Worm (Caenorhabditis elegans) whole organism, young adult: ENCODE measurements around the gene nlp-18.

Experiments used
- B0261.1 ChIP-seq: sonication (generic microtip); optimal IDR thresholded peaks from 2 replicates; lab custom pipeline; 2016; ENCODE audit warnings: mild to moderate bottlenecking, missing genetic modification characterization, moderate library complexity, missing compliant biosample characterization
- F10E7.11 ChIP-seq: sonication (generic microtip); optimal IDR thresholded peaks from 2 replicates; lab custom pipeline; 2017; ENCODE audit warnings: mild to moderate bottlenecking, missing genetic modification characterization, moderate library complexity, missing compliant biosample characterization
- F23B12.7 ChIP-seq: sonication (generic microtip); optimal IDR thresholded peaks from 2 replicates; lab custom pipeline; 2017; ENCODE audit warnings: missing genetic modification characterization, mild to moderate bottlenecking, missing compliant biosample characterization, antibody characterized with exemption, moderate library complexity; ENCODE audit not compliant: insufficient read depth
- K11D2.4 ChIP-seq: fragments of 200-800 bp; sonication (Bioruptor generic); IDR thresholded peaks from 2 replicates; pipeline ENCODE4 v1.3.6; 2022; ENCODE audit warnings: missing genetic modification reagents, missing genetic modification characterization, missing compliant biosample characterization
- K12H6.12 ChIP-seq: fragments of 200-800 bp; sonication (Bioruptor generic); optimal IDR thresholded peaks from 2 replicates; lab custom pipeline; 2018; ENCODE audit warnings: mild to moderate bottlenecking, missing genetic modification characterization, missing compliant biosample characterization
- Y53G8AR.9 ChIP-seq: fragments of 200-800 bp; sonication (Bioruptor generic); conservative IDR thresholded peaks from 2 replicates; pipeline ENCODE4 v1.3.6; 2022; ENCODE audit warnings: missing genetic modification reagents, missing genetic modification characterization, missing compliant biosample characterization
- Y56A3A.18 ChIP-seq: fragments of 200-800 bp; sonication (Bioruptor generic); IDR thresholded peaks from 2 replicates; pipeline ENCODE4 v1.3.6; 2022; ENCODE audit warnings: missing genetic modification reagents, missing genetic modification characterization, missing compliant biosample characterization
- Y67H2A.10 ChIP-seq: fragments of 200-800 bp; sonication (Bioruptor generic); conservative IDR thresholded peaks from 2 replicates; pipeline ENCODE4 v1.3.6; 2022; ENCODE audit warnings: missing genetic modification reagents, missing genetic modification characterization, missing compliant biosample characterization
- ZK185.1 ChIP-seq: sonication (generic microtip); optimal IDR thresholded peaks from 2 replicates; lab custom pipeline; 2016; ENCODE audit warnings: mild to moderate bottlenecking, missing genetic modification characterization, missing compliant biosample characterization; ENCODE audit not compliant: poor library complexity, severe bottlenecking
- ama-1 ChIP-seq, 3 experiments: fragments of 150-350 bp in 1 of 3; sonication (generic microtip) in 2 of 3; optimal IDR thresholded peaks; 2 replicates each; lab custom pipeline; 2014 to 2018; ENCODE audit warnings: missing biosample characterization in 2 of 3, missing genetic modification characterization in 2 of 3, missing genetic modification reagents in 2 of 3
- atf-7 ChIP-seq: sonication (generic microtip); optimal IDR thresholded peaks from 2 replicates; lab custom pipeline; 2017; ENCODE audit warnings: mild to moderate bottlenecking, missing genetic modification characterization, missing compliant biosample characterization
- athp-1 ChIP-seq: sonication (generic microtip); optimal IDR thresholded peaks from 2 replicates; lab custom pipeline; 2017; ENCODE audit warnings: mild to moderate bottlenecking, missing genetic modification characterization, missing compliant biosample characterization
- attf-6 ChIP-seq: fragments of 200-800 bp; sonication (Bioruptor generic); IDR thresholded peaks from 2 replicates; pipeline ENCODE4 v1.3.6; 2022; ENCODE audit warnings: missing genetic modification reagents, missing genetic modification characterization, missing compliant biosample characterization
- cebp-1 ChIP-seq, 2 experiments: fragments of 200-800 bp in 1 of 2; sonication (Bioruptor generic) in 1 of 2; sonication (generic microtip) in 1 of 2; IDR thresholded peaks in 1 of 2; optimal IDR thresholded peaks in 1 of 2; 2 replicates each; pipeline versions ENCODE4 v1.3.6 to Lab custom; 2017 to 2022; ENCODE audit warnings: missing compliant biosample characterization in 2 of 2, missing genetic modification characterization in 2 of 2, mild to moderate bottlenecking in 1 of 2, missing genetic modification reagents in 1 of 2, moderate library complexity in 1 of 2
- ceh-27 ChIP-seq: fragments of 200-800 bp; sonication (Bioruptor generic); optimal IDR thresholded peaks from 2 replicates; lab custom pipeline; 2018; ENCODE audit warnings: mild to moderate bottlenecking, missing genetic modification characterization, moderate library complexity, missing compliant biosample characterization
- ceh-91 ChIP-seq: fragments of 200-800 bp; sonication (Bioruptor generic); IDR thresholded peaks from 2 replicates; pipeline ENCODE4 v1.3.6; 2022; ENCODE audit warnings: missing genetic modification reagents, missing genetic modification characterization, missing compliant biosample characterization
- chd-7 ChIP-seq: sonication (generic microtip); optimal IDR thresholded peaks from 2 replicates; lab custom pipeline; 2016; ENCODE audit warnings: mild to moderate bottlenecking, missing genetic modification characterization, moderate library complexity, missing compliant biosample characterization
- die-1 ChIP-seq: sonication (generic microtip); optimal IDR thresholded peaks from 2 replicates; lab custom pipeline; 2016; ENCODE audit warnings: missing genotype, mild to moderate bottlenecking, missing genetic modification characterization, missing compliant biosample characterization
- dox-1 ChIP-seq: fragments of 200-800 bp; sonication (Bioruptor generic); IDR thresholded peaks from 2 replicates; pipeline ENCODE4 v1.3.6; 2022; ENCODE audit warnings: missing genetic modification reagents, missing genetic modification characterization, missing compliant biosample characterization
- egl-44 ChIP-seq: fragments of 200-800 bp; sonication (Bioruptor generic); IDR thresholded peaks from 2 replicates; pipeline ENCODE4 v1.3.6; 2022; ENCODE audit warnings: missing genetic modification reagents, missing genetic modification characterization, missing compliant biosample characterization
- egrh-3 ChIP-seq: fragments of 200-800 bp; sonication (Bioruptor generic); IDR thresholded peaks from 2 replicates; pipeline ENCODE4 v1.3.6; 2022; ENCODE audit warnings: missing genetic modification reagents, missing genetic modification characterization, missing compliant biosample characterization
- ets-4 ChIP-seq: fragments of 200-800 bp; sonication (Bioruptor generic); optimal IDR thresholded peaks from 2 replicates; lab custom pipeline; 2018; ENCODE audit warnings: mild to moderate bottlenecking, missing genetic modification characterization, missing compliant biosample characterization
- hmg-1.2 ChIP-seq: fragments of 200-800 bp; sonication (Bioruptor generic); IDR thresholded peaks from 2 replicates; pipeline ENCODE4 v1.3.6; 2022; ENCODE audit warnings: missing genetic modification reagents, missing genetic modification characterization, missing compliant biosample characterization
- hmg-20 ChIP-seq: fragments of 200-800 bp; sonication (Bioruptor generic); IDR thresholded peaks from 2 replicates; pipeline ENCODE4 v1.3.6; 2022; ENCODE audit warnings: missing genetic modification reagents, missing genetic modification characterization, missing compliant biosample characterization
- hsf-1 ChIP-seq: fragments of 200-800 bp; sonication (Bioruptor generic); IDR thresholded peaks from 2 replicates; pipeline ENCODE4 v1.3.6; 2022; ENCODE audit warnings: missing genetic modification reagents, missing genetic modification characterization, missing compliant biosample characterization
- lin-40 ChIP-seq: sonication (generic microtip); optimal IDR thresholded peaks from 2 replicates; lab custom pipeline; 2016; ENCODE audit warnings: missing genetic modification characterization, mild to moderate bottlenecking, missing compliant biosample characterization, missing genotype, missing genetic modification reagents
- lin-54 ChIP-seq: fragments of 200-800 bp; sonication (Bioruptor generic); optimal IDR thresholded peaks from 2 replicates; lab custom pipeline; 2018; ENCODE audit warnings: mild to moderate bottlenecking, missing genetic modification characterization, missing compliant biosample characterization
- lir-1 ChIP-seq: fragments of 200-800 bp; sonication (Bioruptor generic); conservative IDR thresholded peaks from 2 replicates; pipeline ENCODE4 v1.3.6; 2022; ENCODE audit warnings: missing genetic modification reagents, missing genetic modification characterization, missing compliant biosample characterization
- lsl-1 ChIP-seq: fragments of 200-800 bp; sonication (Bioruptor generic); optimal IDR thresholded peaks from 2 replicates; lab custom pipeline; 2018; ENCODE audit warnings: mild to moderate bottlenecking, missing genetic modification characterization, moderate library complexity, missing compliant biosample characterization
- lsy-27 ChIP-seq: sonication (generic microtip); optimal IDR thresholded peaks from 2 replicates; lab custom pipeline; 2017; ENCODE audit warnings: missing genetic modification characterization, mild to moderate bottlenecking, missing compliant biosample characterization, antibody characterized with exemption, missing genotype, borderline replicate concordance; ENCODE audit not compliant: insufficient read depth
- madf-10 ChIP-seq: sonication (generic microtip); optimal IDR thresholded peaks from 2 replicates; lab custom pipeline; 2016; ENCODE audit warnings: mild to moderate bottlenecking, missing genetic modification characterization, missing compliant biosample characterization
- madf-6 ChIP-seq: fragments of 200-800 bp; sonication (Bioruptor generic); IDR thresholded peaks from 2 replicates; pipeline ENCODE4 v1.3.6; 2022; ENCODE audit warnings: missing genetic modification reagents, missing genetic modification characterization, missing compliant biosample characterization
- mcd-1 ChIP-seq: fragments of 200-800 bp; sonication (Bioruptor generic); IDR thresholded peaks from 2 replicates; pipeline ENCODE4 v1.3.6; 2022; ENCODE audit warnings: missing genetic modification reagents, missing genetic modification characterization, missing compliant biosample characterization
- nfya-2 ChIP-seq: fragments of 200-800 bp; sonication (Bioruptor generic); IDR thresholded peaks from 2 replicates; pipeline ENCODE4 v1.3.6; 2022; ENCODE audit warnings: missing genetic modification reagents, missing genetic modification characterization, missing compliant biosample characterization
- nhr-120 ChIP-seq: fragments of 200-800 bp; sonication (Bioruptor generic); IDR thresholded peaks from 2 replicates; pipeline ENCODE4 v1.3.6; 2022; ENCODE audit warnings: missing genetic modification characterization, missing compliant biosample characterization
- nhr-27 ChIP-seq: fragments of 200-800 bp; sonication (Bioruptor generic); optimal IDR thresholded peaks from 2 replicates; lab custom pipeline; 2018; ENCODE audit warnings: mild to moderate bottlenecking, missing genetic modification characterization, moderate library complexity, missing compliant biosample characterization
- nhr-80 ChIP-seq: sonication (generic microtip); optimal IDR thresholded peaks from 2 replicates; lab custom pipeline; 2016; ENCODE audit warnings: missing genetic modification characterization, missing compliant biosample characterization
- pbrm-1 ChIP-seq: fragments of 200-800 bp; sonication (Bioruptor generic); IDR thresholded peaks from 2 replicates; pipeline ENCODE4 v1.3.6; 2022; ENCODE audit warnings: missing genetic modification reagents, missing genetic modification characterization, missing compliant biosample characterization
- pha-4 ChIP-seq: fragments of 150-350 bp; sonication (generic microtip); optimal IDR thresholded peaks from 2 replicates; lab custom pipeline; 2014; ENCODE audit warnings: missing biosample characterization, missing genetic modification reagents, missing genetic modification characterization
- rcor-1 ChIP-seq: fragments of 200-800 bp; sonication (Bioruptor generic); IDR thresholded peaks from 2 replicates; pipeline ENCODE4 v1.3.6; 2022; ENCODE audit warnings: missing genetic modification reagents, missing genetic modification characterization, missing compliant biosample characterization
- snpc-4 ChIP-seq, 5 experiments: fragments of 150-350 bp in 1 of 5; sonication (generic microtip) in 4 of 5; optimal IDR thresholded peaks; 2 replicates each; lab custom pipeline; 2014 to 2018; ENCODE audit warnings: missing genetic modification characterization in 5 of 5, missing biosample characterization in 3 of 5, antibody characterized with exemption in 2 of 5, mild to moderate bottlenecking in 2 of 5, missing compliant biosample characterization in 2 of 5, missing genotype in 2 of 5, moderate library complexity in 2 of 5, missing genetic modification reagents in 1 of 5
- tbp1 ChIP-seq: fragments of 200-800 bp; sonication (Bioruptor generic); optimal IDR thresholded peaks from 2 replicates; lab custom pipeline; 2018; ENCODE audit warnings: mild to moderate bottlenecking, missing genetic modification characterization, missing compliant biosample characterization
- tbx-9 ChIP-seq: sonication (generic microtip); optimal IDR thresholded peaks from 2 replicates; lab custom pipeline; 2016; ENCODE audit warnings: borderline replicate concordance, missing genetic modification characterization, inconsistent platforms, missing compliant biosample characterization
- ztf-22 ChIP-seq: fragments of 200-800 bp; sonication (Bioruptor generic); optimal IDR thresholded peaks from 2 replicates; lab custom pipeline; 2018; ENCODE audit warnings: mild to moderate bottlenecking, missing genetic modification characterization, moderate library complexity, missing compliant biosample characterization
- ztf-26 ChIP-seq: sonication (generic microtip); optimal IDR thresholded peaks from 2 replicates; lab custom pipeline; 2017; ENCODE audit warnings: missing genetic modification characterization, missing compliant biosample characterization

The nlp-18 gene

ce11 chrII:11042878-11043331 lies 12.7 kb upstream of the nlp-18 start:
- TF ChIP-seq ztf-26 (tag; lab: Kevin White, UChicago) (peak; percentile 22), ama-1 (optimal IDR thresholded peaks at IDR 0.05; lab: Kevin White, UChicago) (no peak), ama-1 (GFP tag; optimal IDR thresholded peaks at IDR 0.05; lab: Kevin White, UChicago) (peak; percentile 13 to 67), lsy-27 (tag; lab: Kevin White, UChicago) (no peak), ets-4 (peak; percentile 16), madf-6 (GFP tag; lab: Robert Waterston, UW) (0 out of 2 replicates have a peak, but pooled peaks have one; percentile 37), madf-10 (tag; lab: Kevin White, UChicago) (peak; percentile 26), F10E7.11 (tag; lab: Kevin White, UChicago) (no peak), pha-4 (tag; lab: Kevin White, UChicago) (no peak), ceh-27 (GFP tag; lab: Kevin White, UChicago) (peak; percentile 66), rcor-1 (GFP tag; lab: Robert Waterston, UW) (peak; percentile 23; the same call in 1 of the 2 replicates), K11D2.4 (GFP tag; lab: Robert Waterston, UW) (0 out of 2 replicates have a peak, but pooled peaks have one; percentile 40), B0261.1 (tag; lab: Kevin White, UChicago) (no peak), attf-6 (GFP tag; lab: Robert Waterston, UW) (no peak), die-1 (no peak), egl-44 (GFP tag; lab: Robert Waterston, UW) (0 out of 2 replicates have a peak, but pooled peaks have one; percentile 60), lsl-1 (GFP tag; lab: Kevin White, UChicago) (no peak), pbrm-1 (GFP tag; lab: Robert Waterston, UW) (0 out of 2 replicates have a peak, but pooled peaks have one; percentile 21), hmg-1.2 (GFP tag; lab: Robert Waterston, UW) (peak; percentile 56), chd-7 (tag; lab: Kevin White, UChicago) (peak; percentile 1), ztf-22 (GFP tag; lab: Kevin White, UChicago) (peak; percentile 11), tbx-9 (tag; lab: Kevin White, UChicago) (no peak), nhr-27 (tag; lab: Kevin White, UChicago) (no peak), egrh-3 (GFP tag; lab: Robert Waterston, UW) (peak; percentile 72), hsf-1 (GFP tag; lab: Robert Waterston, UW) (no peak), atf-7 (tag; lab: Kevin White, UChicago) (peak; percentile 4), nfya-2 (GFP tag; lab: Robert Waterston, UW) (no peak), Y67H2A.10 (GFP tag; lab: Robert Waterston, UW) (0 out of 2 replicates have a peak, but pooled peaks have one; percentile 29), cebp-1 (GFP tag; IDR thresholded peaks at IDR 0.05; lab: Robert Waterston, UW) (no peak), cebp-1 (tag; optimal IDR thresholded peaks at IDR 0.05; lab: Kevin White, UChicago) (peak; percentile 80), mcd-1 (peak; percentile 64), lir-1 (0 out of 2 replicates have a peak, but pooled peaks have one; percentile 24), athp-1 (tag; lab: Kevin White, UChicago) (peak; percentile 14), lin-40 (tag; lab: Kevin White, UChicago) (peak; percentile 52), Y53G8AR.9 (0 out of 2 replicates have a peak, but pooled peaks have one; percentile 50), snpc-4 (GFP tag; optimal IDR thresholded peaks at IDR 0.05; lab: Kevin White, UChicago) (no peak), snpc-4 (tag; optimal IDR thresholded peaks at IDR 0.05; lab: Kevin White, UChicago) (peak; percentile 26 to 57 (median 46)), nhr-120 (GFP tag; lab: Robert Waterston, UW) (no peak), lin-54 (GFP tag; lab: Kevin White, UChicago) (peak; percentile 34), F23B12.7 (tag; lab: Kevin White, UChicago) (peak; percentile 29), Y56A3A.18 (peak; percentile 65; the same call in 1 of the 2 replicates), tbp1 (GFP tag; lab: Kevin White, UChicago) (peak; percentile 52), nhr-80 (peak; percentile 93), dox-1 (GFP tag; lab: Robert Waterston, UW) (peak; percentile 70), hmg-20 (GFP tag; lab: Robert Waterston, UW) (no peak), ZK185.1 (tag; lab: Kevin White, UChicago) (peak; percentile 22), ceh-91 (no peak), K12H6.12 (tag; lab: Kevin White, UChicago) (peak; percentile 74)
